Fruit fly (Drosophila melanogaster) whole organism, embryonic: ENCODE measurements around the gene lark.
A peak's percentile ranks its signal among the peaks of the same experiment; 100 is the strongest.

Source experiments
- Ada2b ChIP-seq: fragments of 200-800 bp; sonication (Bioruptor generic); IDR thresholded peaks from 2 replicates; pipeline ENCODE4 v1.3.6; 2022; ENCODE audit warnings: missing biosample characterization, missing genetic modification characterization
- CG12155 ChIP-seq: fragments of 200-800 bp; sonication (Bioruptor generic); optimal IDR thresholded peaks from 3 replicates; lab custom pipeline; 2016; ENCODE audit warnings: missing biosample characterization, missing genetic modification characterization
- CG12219 ChIP-seq: fragments of 200-800 bp; sonication (Bioruptor generic); optimal IDR thresholded peaks from 3 replicates; lab custom pipeline; 2018; ENCODE audit warnings: missing biosample characterization, mild to moderate bottlenecking, missing genetic modification characterization
- CG1233 ChIP-seq: fragments of 200-800 bp; sonication (Bioruptor generic); optimal IDR thresholded peaks from 4 replicates; lab custom pipeline; 2018; ENCODE audit warnings: missing biosample characterization, mild to moderate bottlenecking, missing genetic modification characterization
- CG13123 ChIP-seq: fragments of 200-800 bp; sonication (Bioruptor generic); optimal IDR thresholded peaks from 2 replicates; lab custom pipeline; 2016; ENCODE audit warnings: missing biosample characterization, missing genetic modification characterization
- CG16863 ChIP-seq: fragments of 200-800 bp; sonication (Bioruptor generic); optimal IDR thresholded peaks from 3 replicates; lab custom pipeline; 2016; ENCODE audit warnings: missing biosample characterization, missing genetic modification characterization
- CG18599 ChIP-seq: fragments of 200-800 bp; sonication (Bioruptor generic); optimal IDR thresholded peaks from 3 replicates; lab custom pipeline; 2017; ENCODE audit warnings: missing biosample characterization, missing genetic modification characterization, mild to moderate bottlenecking, moderate library complexity, missing genetic modification reagents
- CG2678 ChIP-seq: fragments of 200-800 bp; sonication (Bioruptor generic); optimal IDR thresholded peaks from 3 replicates; lab custom pipeline; 2019; ENCODE audit warnings: missing biosample characterization, mild to moderate bottlenecking, missing genetic modification characterization, moderate library complexity
- CG30020 ChIP-seq: fragments of 200-800 bp; optimal IDR thresholded peaks from 2 replicates; lab custom pipeline; 2019; ENCODE audit warnings: missing biosample characterization, mild to moderate bottlenecking, missing genetic modification characterization, moderate library complexity
- CG3995 ChIP-seq: fragments of 200-800 bp; sonication (Bioruptor generic); optimal IDR thresholded peaks from 3 replicates; lab custom pipeline; 2016; ENCODE audit warnings: missing biosample characterization, missing genetic modification characterization
- CG4404 ChIP-seq: fragments of 200-800 bp; sonication (Bioruptor generic); IDR thresholded peaks from 2 replicates; pipeline ENCODE4 v1.3.6; 2022; ENCODE audit warnings: missing biosample characterization, missing genetic modification characterization
- CG5245 ChIP-seq: fragments of 200-800 bp; sonication (Bioruptor generic); optimal IDR thresholded peaks from 3 replicates; lab custom pipeline; 2016; ENCODE audit warnings: missing biosample characterization, missing genetic modification characterization
- CG7556 ChIP-seq: fragments of 200-800 bp; sonication (Bioruptor generic); optimal IDR thresholded peaks from 2 replicates; lab custom pipeline; 2017; ENCODE audit warnings: missing biosample characterization, mild to moderate bottlenecking, missing genetic modification characterization
- CG7786 ChIP-seq: fragments of 200-800 bp; sonication (Bioruptor generic); optimal IDR thresholded peaks from 2 replicates; lab custom pipeline; 2016; ENCODE audit warnings: missing biosample characterization, missing genetic modification characterization
- CG7839 ChIP-seq: fragments of 200-800 bp; sonication (Bioruptor generic); optimal IDR thresholded peaks from 3 replicates; lab custom pipeline; 2018; ENCODE audit warnings: missing biosample characterization, mild to moderate bottlenecking, missing genetic modification characterization, moderate library complexity
- CG9797 ChIP-seq: fragments of 200-800 bp; sonication (Bioruptor generic); optimal IDR thresholded peaks from 3 replicates; lab custom pipeline; 2018; ENCODE audit warnings: missing biosample characterization, mild to moderate bottlenecking, missing genetic modification characterization
- CHES-1-like ChIP-seq: fragments of 200-800 bp; sonication (Bioruptor generic); optimal IDR thresholded peaks from 2 replicates; lab custom pipeline; 2016; ENCODE audit warnings: missing biosample characterization, missing genetic modification characterization
- Chrac-16 ChIP-seq: fragments of 200-800 bp; sonication (Bioruptor generic); optimal IDR thresholded peaks from 3 replicates; lab custom pipeline; 2016; ENCODE audit warnings: missing biosample characterization, missing genetic modification characterization
- HLH4C ChIP-seq: fragments of 200-800 bp; sonication (Bioruptor generic); IDR thresholded peaks from 3 replicates; pipeline ENCODE4 v1.3.6; 2022; ENCODE audit warnings: missing biosample characterization, missing genetic modification characterization; ENCODE audit not compliant: partially characterized antibody
- HLH54F ChIP-seq: fragments of 200-800 bp; sonication (Bioruptor generic); optimal IDR thresholded peaks from 3 replicates; lab custom pipeline; 2016; ENCODE audit warnings: missing biosample characterization, missing genetic modification characterization
- Jarid2 ChIP-seq: fragments of 200-800 bp; sonication (Bioruptor generic); optimal IDR thresholded peaks from 3 replicates; lab custom pipeline; 2017; ENCODE audit warnings: mild to moderate bottlenecking, missing biosample characterization, missing genetic modification reagents, missing genetic modification characterization
- Med ChIP-seq: fragments of 200-800 bp; sonication (Bioruptor generic); peaks from one replicate; lab custom pipeline; 2016; ENCODE audit warnings: missing biosample characterization, missing genetic modification characterization, mild to moderate bottlenecking, inconsistent platforms, moderate library complexity
- Mrtf ChIP-seq: fragments of 200-800 bp; sonication (Bioruptor generic); IDR thresholded peaks from 3 replicates; pipeline ENCODE4 v1.3.6; 2022; ENCODE audit warnings: missing biosample characterization, missing genetic modification characterization
- Myb ChIP-seq: fragments of 200-800 bp; sonication (Bioruptor generic); optimal IDR thresholded peaks from 2 replicates; lab custom pipeline; 2016; ENCODE audit warnings: missing biosample characterization, missing genetic modification characterization
- Opbp ChIP-seq: fragments of 200-800 bp; sonication (Bioruptor generic); IDR thresholded peaks from 3 replicates; pipeline ENCODE4 v1.3.6; 2022; ENCODE audit warnings: missing biosample characterization, missing genetic modification characterization; ENCODE audit not compliant: partially characterized antibody
- Pdp1 ChIP-seq, 2 experiments: fragments of 200-800 bp; sonication (Bioruptor generic); optimal IDR thresholded peaks; 3 replicates each; lab custom pipeline; 2016; ENCODE audit warnings: missing biosample characterization in 2 of 2, missing genetic modification characterization in 2 of 2, mild to moderate bottlenecking in 1 of 2, moderate library complexity in 1 of 2
- Scr ChIP-seq: fragments of 200-800 bp; sonication (Bioruptor generic); IDR thresholded peaks from 2 replicates; pipeline ENCODE4 v1.3.6; 2022; ENCODE audit warnings: missing biosample characterization, missing genetic modification characterization; ENCODE audit not compliant: partially characterized antibody
- Sin3A ChIP-seq: fragments of >200 bp; optimal IDR thresholded peaks from 2 replicates; lab custom pipeline; 2018
- Stat92E ChIP-seq, 3 experiments: fragments of >200 bp in 2 of 3; fragments of 200-800 bp in 1 of 3; sonication (Bioruptor generic) in 1 of 3; optimal IDR thresholded peaks; 2 replicates each; lab custom pipeline; 2017 to 2019; ENCODE audit warnings: missing biosample characterization in 3 of 3, missing genetic modification characterization in 3 of 3, mild to moderate bottlenecking in 1 of 3, moderate library complexity in 1 of 3
- Xbp1 ChIP-seq: fragments of 200-800 bp; sonication (Bioruptor generic); optimal IDR thresholded peaks from 3 replicates; lab custom pipeline; 2016; ENCODE audit warnings: missing biosample characterization, mild to moderate bottlenecking, missing genetic modification characterization
- ash1 ChIP-seq: fragments of 200-800 bp; sonication (Bioruptor generic); optimal IDR thresholded peaks from 2 replicates; lab custom pipeline; 2018; ENCODE audit warnings: missing biosample characterization, mild to moderate bottlenecking, missing genetic modification characterization
- br ChIP-seq: fragments of >200 bp; optimal IDR thresholded peaks from 2 replicates; lab custom pipeline; 2017
- dan ChIP-seq: fragments of 200-800 bp; sonication (Bioruptor generic); IDR thresholded peaks from 2 replicates; pipeline ENCODE4 v1.3.6; 2022; ENCODE audit warnings: missing biosample characterization, missing genetic modification characterization
- emc ChIP-seq: fragments of 200-800 bp; sonication (Bioruptor generic); optimal IDR thresholded peaks from 2 replicates; lab custom pipeline; 2016; ENCODE audit warnings: missing biosample characterization, missing genetic modification characterization
- fd96Cb ChIP-seq: fragments of 200-800 bp; sonication (Bioruptor generic); optimal IDR thresholded peaks from 2 replicates; lab custom pipeline; 2018; ENCODE audit warnings: missing biosample characterization, mild to moderate bottlenecking, missing genetic modification characterization, moderate library complexity
- fu2 ChIP-seq: fragments of 200-800 bp; sonication (Bioruptor generic); optimal IDR thresholded peaks from 2 replicates; lab custom pipeline; 2016; ENCODE audit warnings: missing biosample characterization, missing genetic modification characterization
- gsb-n ChIP-seq: fragments of 200-800 bp; sonication (Bioruptor generic); optimal IDR thresholded peaks from 3 replicates; lab custom pipeline; 2018; ENCODE audit warnings: missing biosample characterization, mild to moderate bottlenecking, missing genetic modification characterization
- h ChIP-seq: fragments of >200 bp; optimal IDR thresholded peaks from 2 replicates; lab custom pipeline; 2017
- knrl ChIP-seq: fragments of 200-800 bp; sonication (Bioruptor generic); IDR thresholded peaks from 3 replicates; pipeline ENCODE4 v1.3.6; 2022; ENCODE audit warnings: missing biosample characterization, missing genetic modification characterization; ENCODE audit not compliant: partially characterized antibody
- lbe ChIP-seq: fragments of 200-800 bp; sonication (Bioruptor generic); optimal IDR thresholded peaks from 2 replicates; lab custom pipeline; 2016; ENCODE audit warnings: missing biosample characterization, mild to moderate bottlenecking, missing genetic modification characterization
- nmo ChIP-seq: fragments of 200-800 bp; sonication (Bioruptor generic); optimal IDR thresholded peaks from 2 replicates; lab custom pipeline; 2018; ENCODE audit warnings: missing biosample characterization, mild to moderate bottlenecking, missing genetic modification characterization, moderate library complexity
- prd ChIP-seq, 3 experiments: fragments of >200 bp in 2 of 3; fragments of 200-800 bp in 1 of 3; sonication (Bioruptor generic) in 1 of 3; optimal IDR thresholded peaks in 2 of 3; IDR thresholded peaks in 1 of 3; 2 replicates in 2 of 3; 3 replicates in 1 of 3; pipeline versions ENCODE4 v1.3.6 to Lab custom; 2017 to 2022; ENCODE audit warnings: missing biosample characterization in 1 of 3, missing genetic modification characterization in 1 of 3
- pros ChIP-seq: fragments of 200-800 bp; sonication (Bioruptor generic); optimal IDR thresholded peaks from 3 replicates; lab custom pipeline; 2019; ENCODE audit warnings: missing biosample characterization, mild to moderate bottlenecking, missing genetic modification characterization, moderate library complexity
- psq ChIP-seq: fragments of 200-800 bp; sonication (Bioruptor generic); optimal IDR thresholded peaks from 2 replicates; lab custom pipeline; 2017; ENCODE audit warnings: missing biosample characterization, missing genetic modification characterization
- pzg ChIP-seq: fragments of 200-800 bp; sonication (Bioruptor generic); optimal IDR thresholded peaks from 3 replicates; lab custom pipeline; 2018; ENCODE audit warnings: missing biosample characterization, mild to moderate bottlenecking, missing genetic modification characterization, moderate library complexity
- run ChIP-seq: fragments of 200-800 bp; sonication (Bioruptor generic); optimal IDR thresholded peaks from 3 replicates; lab custom pipeline; 2018; ENCODE audit warnings: missing biosample characterization, mild to moderate bottlenecking, missing genetic modification characterization
- schlank ChIP-seq: fragments of 200-800 bp; sonication (Bioruptor generic); optimal IDR thresholded peaks from 2 replicates; lab custom pipeline; 2018; ENCODE audit warnings: missing biosample characterization, mild to moderate bottlenecking, missing genetic modification characterization
- sob ChIP-seq: fragments of 200-800 bp; sonication (Bioruptor generic); IDR thresholded peaks from 2 replicates; pipeline ENCODE4 v1.3.6; 2022; ENCODE audit warnings: missing biosample characterization, missing genetic modification characterization
- sr ChIP-seq: fragments of 200-800 bp; sonication (Bioruptor generic); IDR thresholded peaks from 3 replicates; pipeline ENCODE4 v1.3.6; 2022; ENCODE audit warnings: missing biosample characterization, missing genetic modification characterization
- tll ChIP-seq, 2 experiments: fragments of 200-800 bp in 1 of 2; fragments of >200 bp in 1 of 2; sonication (Bioruptor generic) in 1 of 2; optimal IDR thresholded peaks; 2 replicates each; lab custom pipeline; 2017 to 2019; ENCODE audit warnings: missing biosample characterization in 2 of 2, missing genetic modification characterization in 2 of 2, mild to moderate bottlenecking in 1 of 2, moderate library complexity in 1 of 2
- zfh2 ChIP-seq: fragments of 200-800 bp; sonication (Bioruptor generic); optimal IDR thresholded peaks from 2 replicates; lab custom pipeline; 2016; ENCODE audit warnings: missing biosample characterization, missing genetic modification characterization

The lark gene

DNA sequence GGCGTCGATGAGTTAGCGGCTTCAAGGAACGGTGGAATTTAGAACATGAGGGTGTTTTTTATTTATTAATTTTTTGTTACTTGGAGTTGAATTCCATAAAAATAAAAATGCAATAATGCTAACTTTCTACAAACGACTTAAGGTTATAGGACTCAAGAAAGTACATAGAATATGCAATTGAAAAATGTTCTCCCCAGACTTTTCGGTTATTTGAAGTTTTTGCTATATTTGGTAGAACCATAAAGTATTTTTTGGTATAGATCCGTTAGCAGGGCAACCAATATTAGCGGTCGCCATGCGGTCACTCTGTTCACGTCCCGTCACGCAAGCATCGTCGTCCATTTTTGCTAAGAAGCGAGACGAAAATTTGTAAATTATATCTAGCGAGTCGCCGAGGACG lies 30.5 kb downstream of the lark start, which contains the start of gene akirin:
TSS of gene akirin (plus strand) at position 301 of the 400 bp plus-strand sequence.
- TF ChIP-seq Ada2b (GFP tag; lab: Robert Waterston, UW) (no peak), zfh2 (GFP tag; lab: Kevin White, UChicago) (no peak), CG16863 (GFP tag; lab: Kevin White, UChicago) (no peak), sr (GFP tag; lab: Robert Waterston, UW) (no peak), Pdp1 (GFP tag; optimal IDR thresholded peaks at IDR 0.05; lab: Kevin White, UChicago) (peak in 1 of 2 experiments; percentile 22), Sin3A (lab: Kevin White, UChicago) (no peak), schlank (tag; lab: Kevin White, UChicago) (no peak), CG18599 (GFP tag; lab: Kevin White, UChicago) (peak; percentile 14), prd (optimal IDR thresholded peaks at IDR 0.05; lab: Kevin White, UChicago) (no peak), prd (GFP tag; IDR thresholded peaks at IDR 0.05; lab: Robert Waterston, UW) (no peak), CG13123 (no peak), CG5245 (GFP tag; lab: Kevin White, UChicago) (no peak), CG2678 (no peak), Jarid2 (no peak), CG12219 (GFP tag; lab: Kevin White, UChicago) (no peak), CHES-1-like (no peak), Myb (GFP tag; lab: Kevin White, UChicago) (peak; percentile 28), CG7556 (GFP tag; lab: Kevin White, UChicago) (no peak), pros (GFP tag; lab: Kevin White, UChicago) (no peak), h (lab: Kevin White, UChicago) (no peak), HLH54F (GFP tag; lab: Kevin White, UChicago) (no peak), gsb-n (tag; lab: Kevin White, UChicago) (no peak), pzg (GFP tag; lab: Kevin White, UChicago) (peak; percentile 38), Xbp1 (GFP tag; lab: Kevin White, UChicago) (no peak), sob (no peak), nmo (no peak), CG1233 (GFP tag; lab: Kevin White, UChicago) (no peak), lbe (GFP tag; lab: Kevin White, UChicago) (no peak), emc (GFP tag; lab: Kevin White, UChicago) (no peak), fd96Cb (tag; lab: Kevin White, UChicago) (no peak), CG4404 (GFP tag; lab: Robert Waterston, UW) (no peak), run (tag; lab: Kevin White, UChicago) (no peak), Stat92E (GFP tag; optimal IDR thresholded peaks at IDR 0.05; lab: Kevin White, UChicago) (no peak), Mrtf (no peak), Scr (GFP tag; lab: Robert Waterston, UW) (no peak), tll (GFP tag; optimal IDR thresholded peaks at IDR 0.05; lab: Kevin White, UChicago) (no peak), Chrac-16 (GFP tag; lab: Kevin White, UChicago) (no peak), dan (no peak), CG30020 (tag; lab: Kevin White, UChicago) (peak; percentile 30), CG7839 (tag; lab: Kevin White, UChicago) (no peak), CG12155 (GFP tag; lab: Kevin White, UChicago) (peak; percentile 43), psq (no peak), br (no peak), Med (GFP tag; lab: Kevin White, UChicago) (peak; percentile 42), ash1 (GFP tag; lab: Kevin White, UChicago) (no peak), CG3995 (GFP tag; lab: Kevin White, UChicago) (peak; percentile 9), Opbp (GFP tag; lab: Robert Waterston, UW) (no peak), CG9797 (GFP tag; lab: Kevin White, UChicago) (peak; percentile 38), CG7786 (GFP tag; lab: Kevin White, UChicago) (no peak), knrl (no peak), fu2 (GFP tag; lab: Kevin White, UChicago) (no peak), HLH4C (GFP tag; lab: Robert Waterston, UW) (no peak)
